Fruit fly (Drosophila melanogaster): ENCODE data around the gene CG33322.
A peak's percentile ranks its signal among the peaks of the same experiment; 100 is the strongest.

Gene CG33322

DNA sequence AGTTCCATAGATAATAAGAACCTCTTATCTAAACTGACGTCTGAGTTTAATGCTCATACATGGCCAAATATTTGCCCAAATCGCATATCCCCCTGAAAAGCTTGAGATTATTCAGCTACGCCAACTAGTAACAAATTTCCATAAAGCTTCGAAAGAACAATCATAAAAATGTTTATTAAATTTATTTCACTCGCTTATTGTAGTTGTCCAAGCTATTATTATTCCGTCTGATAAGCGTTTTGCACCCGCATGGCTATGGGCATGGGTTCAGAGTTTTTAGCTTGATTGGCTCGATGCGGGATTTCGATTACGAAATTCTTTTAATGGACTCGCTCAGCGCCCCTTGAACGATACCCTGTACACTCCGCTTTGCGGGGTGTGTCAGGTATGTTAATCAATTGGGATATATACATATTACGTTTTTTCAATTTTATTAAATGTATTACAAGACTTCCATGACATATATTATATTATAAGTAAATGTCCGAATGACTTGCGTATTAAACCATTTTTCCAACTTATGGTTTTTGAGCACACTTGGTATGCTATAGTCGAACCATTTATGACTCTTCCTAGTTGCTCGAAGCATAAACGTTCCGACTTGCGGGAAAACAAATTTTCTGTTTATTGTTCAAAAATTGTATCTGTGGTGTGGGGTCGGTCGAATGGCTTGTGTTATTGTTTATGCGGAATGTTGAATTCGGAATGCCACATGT, 10.3 kb downstream of the CG33322 start (continued):
- TF ChIP-seq Optix (GFP tag; IDR thresholded peaks at IDR 0.05) (peak; percentile 91), CG3838 (GFP tag; optimal IDR thresholded peaks at IDR 0.05) (peak; percentile 77), peb (GFP tag; IDR thresholded peaks at IDR 0.05) (peak; percentile 87), CG17568 (GFP tag; optimal IDR thresholded peaks at IDR 0.05) (peak; percentile 93), CG15269 (tag; optimal IDR thresholded peaks at IDR 0.05) (peak; percentile 97), Oaz (GFP tag; IDR thresholded peaks at IDR 0.05) (peak; percentile 90), Gug (GFP tag; IDR thresholded peaks at IDR 0.05) (peak; percentile 92), CG43689 (GFP tag; IDR thresholded peaks at IDR 0.05) (peak; percentile 93), Nf-YC (tag; optimal IDR thresholded peaks at IDR 0.05) (peak; percentile 85), CG1603 (tag; optimal IDR thresholded peaks at IDR 0.05) (peak; percentile 96), esg (GFP tag; conservative IDR thresholded peaks at IDR 0.05) (peak; percentile 95), cad (GFP tag; optimal IDR thresholded peaks at IDR 0.05) (no peak), CG12942 (GFP tag; optimal IDR thresholded peaks at IDR 0.05) (peak; percentile 94), Rfx (GFP tag; IDR thresholded peaks at IDR 0.05) (peak; percentile 97), CG5953 (GFP tag; IDR thresholded peaks at IDR 0.05) (peak; percentile 91), Camta (GFP tag; optimal IDR thresholded peaks at IDR 0.05) (peak; percentile 74), Ets97D (GFP tag; optimal IDR thresholded peaks at IDR 0.05) (peak; percentile 48), CG3995 (GFP tag; optimal IDR thresholded peaks at IDR 0.05) (peak; percentile 64), Meics (GFP tag; optimal IDR thresholded peaks at IDR 0.05) (peak; percentile 96), onecut (GFP tag; IDR thresholded peaks at IDR 0.05) (peak; percentile 82), CrebB (tag; optimal IDR thresholded peaks at IDR 0.05) (peak; percentile 92), slbo (GFP tag; IDR thresholded peaks at IDR 0.05) (peak; percentile 97), ro (GFP tag; IDR thresholded peaks at IDR 0.05) (peak; percentile 89), Dp (GFP tag; optimal IDR thresholded peaks at IDR 0.05) (peak; percentile 12), croc (GFP tag; conservative IDR thresholded peaks at IDR 0.05) (peak; percentile 91), H2.0 (GFP tag; IDR thresholded peaks at IDR 0.05) (peak; percentile 93), oc (tag; optimal IDR thresholded peaks at IDR 0.05) (peak; percentile 96), Spps (tag; optimal IDR thresholded peaks at IDR 0.05) (peak; percentile 92), CG30020 (tag; optimal IDR thresholded peaks at IDR 0.05) (peak; percentile 69), hb (GFP tag; IDR thresholded peaks at IDR 0.05; ENCODE audit: partially characterized antibody) (peak; percentile 70; the same call in 2 of the 3 replicates), corto (GFP tag; optimal IDR thresholded peaks at IDR 0.05) (peak; percentile 11), D (optimal IDR thresholded peaks at IDR 0.05) (no peak), D (GFP tag; optimal IDR thresholded peaks at IDR 0.05) (peak; percentile 90), fru (optimal IDR thresholded peaks at IDR 0.05) (no peak), Dek (tag; optimal IDR thresholded peaks at IDR 0.05) (peak; percentile 95), CG17361 (GFP tag; IDR thresholded peaks at IDR 0.05) (peak; percentile 96), pzg (GFP tag; optimal IDR thresholded peaks at IDR 0.05) (peak; percentile 22), grn (GFP tag; optimal IDR thresholded peaks at IDR 0.05) (peak; percentile 58), lab (GFP tag; optimal IDR thresholded peaks at IDR 0.05) (peak; percentile 98), HLHmδ (GFP tag; optimal IDR thresholded peaks at IDR 0.05) (no peak), CG2120 (GFP tag; optimal IDR thresholded peaks at IDR 0.05) (peak; percentile 96), CG8388 (GFP tag; optimal IDR thresholded peaks at IDR 0.05) (peak; percentile 95), CoRest (tag; optimal IDR thresholded peaks at IDR 0.05) (peak; percentile 97), Doc3 (GFP tag; IDR thresholded peaks at IDR 0.05; ENCODE audit: partially characterized antibody) (0 out of 3 replicates have a peak, but pooled peaks have one; percentile 32), CG4854 (GFP tag; optimal IDR thresholded peaks at IDR 0.05) (peak; percentile 89), zfh1 (GFP tag; IDR thresholded peaks at IDR 0.05) (peak; percentile 95), Trl (optimal IDR thresholded peaks at IDR 0.05) (no peak), Trl (GFP tag; optimal IDR thresholded peaks at IDR 0.05) (peak; percentile 54), sug (tag; optimal IDR thresholded peaks at IDR 0.05) (peak; percentile 93), ac (GFP tag; optimal IDR thresholded peaks at IDR 0.05) (peak; percentile 62), CG15479 (GFP tag; optimal IDR thresholded peaks at IDR 0.05) (no peak)

Measured in whole organism, embryonic.